Worm (Caenorhabditis elegans) whole organism, L4 larva: Measurements from ENCODE around the gene sfxn-1.2.

Source experiments
- attf-4 ChIP-seq: sonication (generic microtip); optimal IDR thresholded peaks from 3 replicates; lab custom pipeline; 2017; ENCODE audit warnings: missing biosample characterization, missing genetic modification characterization
- dpl-1 ChIP-seq: fragments of 150-350 bp; optimal IDR thresholded peaks from 2 replicates; lab custom pipeline; 2014; ENCODE audit warnings: missing biosample characterization, missing genetic modification reagents, missing genetic modification characterization
- duxl-1 ChIP-seq: sonication (generic microtip); optimal IDR thresholded peaks from 2 replicates; lab custom pipeline; 2016; ENCODE audit warnings: mild to moderate bottlenecking, missing genetic modification characterization, moderate library complexity, missing compliant biosample characterization; ENCODE audit not compliant: poor library complexity
- dve-1 ChIP-seq: sonication (generic microtip); optimal IDR thresholded peaks from 2 replicates; lab custom pipeline; 2017; ENCODE audit warnings: antibody characterized with exemption, mild to moderate bottlenecking, missing genetic modification characterization, missing compliant biosample characterization; ENCODE audit not compliant: insufficient read depth
- egl-27 ChIP-seq: sonication (generic microtip); optimal IDR thresholded peaks from 3 replicates; lab custom pipeline; 2017; ENCODE audit warnings: missing biosample characterization, missing genetic modification reagents, missing genetic modification characterization
- hlh-30 ChIP-seq: sonication (generic microtip); optimal IDR thresholded peaks from 2 replicates; lab custom pipeline; 2017; ENCODE audit warnings: antibody characterized with exemption, mild to moderate bottlenecking, missing genetic modification characterization, missing compliant biosample characterization; ENCODE audit not compliant: insufficient read depth
- jun-1 ChIP-seq: fragments of 150-350 bp; optimal IDR thresholded peaks from 2 replicates; lab custom pipeline; 2014; ENCODE audit warnings: missing biosample characterization, missing genetic modification reagents, missing genetic modification characterization
- lin-13 ChIP-seq: fragments of 150-350 bp; optimal IDR thresholded peaks from 2 replicates; lab custom pipeline; 2014; ENCODE audit warnings: missing biosample characterization, missing genetic modification reagents, missing genetic modification characterization
- lir-3 ChIP-seq: sonication (generic microtip); optimal IDR thresholded peaks from 2 replicates; lab custom pipeline; 2016; ENCODE audit warnings: mild to moderate bottlenecking, missing genetic modification characterization, missing compliant biosample characterization
- skn-1 ChIP-seq: fragments of 150-350 bp; optimal IDR thresholded peaks from 2 replicates; lab custom pipeline; 2014; ENCODE audit warnings: missing biosample characterization, missing genetic modification characterization
- snpc-4 ChIP-seq: fragments of 150-350 bp; optimal IDR thresholded peaks from 2 replicates; lab custom pipeline; 2014; ENCODE audit warnings: missing biosample characterization, missing genetic modification characterization
- spr-3 ChIP-seq: fragments of 200-800 bp; sonication (Bioruptor generic); optimal IDR thresholded peaks from 2 replicates; lab custom pipeline; 2018; ENCODE audit warnings: mild to moderate bottlenecking, missing genetic modification characterization, missing compliant biosample characterization
- zag-1 ChIP-seq: fragments of 150-350 bp; optimal IDR thresholded peaks from 2 replicates; lab custom pipeline; 2014; ENCODE audit warnings: missing biosample characterization, missing genetic modification characterization
- zfp-2 ChIP-seq: sonication (generic microtip); optimal IDR thresholded peaks from 2 replicates; lab custom pipeline; 2016; ENCODE audit warnings: mild to moderate bottlenecking, missing genetic modification characterization, missing compliant biosample characterization

DNA sequence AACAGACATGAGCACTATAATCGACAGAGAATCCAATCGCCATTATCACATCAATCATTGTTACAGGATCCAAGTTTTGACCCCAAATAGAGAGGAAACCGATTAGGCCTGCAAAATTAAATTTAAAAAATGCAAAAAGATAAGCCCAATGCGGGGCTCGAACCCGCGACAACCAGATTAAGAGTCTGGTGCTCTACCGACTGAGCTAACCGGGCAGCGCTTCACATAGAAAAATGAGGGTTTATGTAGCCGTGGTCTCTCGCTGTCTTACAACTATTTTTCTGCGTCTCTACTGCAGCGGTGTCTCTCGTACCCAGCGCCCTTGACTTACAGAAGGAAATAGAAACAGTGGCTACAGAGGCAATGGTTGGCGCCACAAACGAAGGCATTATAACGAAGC is 28.2 kb upstream of the sfxn-1.2 start:
- peak; percentile 29 for TF ChIP-seq hlh-30 (tag; lab: Kevin White, UChicago)
- TF ChIP-seq dpl-1 (GFP tag; lab: Kevin White, UChicago) = peak; percentile 20
- peak; percentile 38 for TF ChIP-seq dve-1 (tag; lab: Kevin White, UChicago)
- TF ChIP-seq zfp-2 (tag; lab: Kevin White, UChicago) = no peak
- TF ChIP-seq jun-1 (tag; lab: Kevin White, UChicago) = no peak
- no peak for TF ChIP-seq snpc-4
- no peak for TF ChIP-seq zag-1 (tag; lab: Kevin White, UChicago)
- no peak for TF ChIP-seq lir-3 (tag; lab: Kevin White, UChicago)
- peak; percentile 40 for TF ChIP-seq duxl-1 (tag; lab: Kevin White, UChicago)
- no peak for TF ChIP-seq skn-1
- TF ChIP-seq egl-27 (tag; lab: Kevin White, UChicago) = no peak
- no peak for TF ChIP-seq attf-4
- peak; percentile 30 for TF ChIP-seq lin-13 (GFP tag; lab: Kevin White, UChicago)
- peak; percentile 29 for TF ChIP-seq spr-3 (GFP tag; lab: Kevin White, UChicago)
